Fruit fly (Drosophila melanogaster) whole organism, prepupa: ENCODE measurements around the gene CG7091.

Source experiments
- CG4318 ChIP-seq: fragments of 200-800 bp; sonication (Bioruptor generic); optimal IDR thresholded peaks from 3 replicates; lab custom pipeline; 2017; ENCODE audit warnings: missing biosample characterization, mild to moderate bottlenecking, missing genetic modification characterization
- CG6854 ChIP-seq: fragments of 200-800 bp; sonication (Bioruptor generic); optimal IDR thresholded peaks from 2 replicates; lab custom pipeline; 2017; ENCODE audit warnings: missing biosample characterization, mild to moderate bottlenecking, missing genetic modification characterization
- Smox ChIP-seq: fragments of 200-800 bp; sonication (Bioruptor generic); optimal IDR thresholded peaks from 3 replicates; lab custom pipeline; 2016; ENCODE audit warnings: missing biosample characterization, missing genetic modification characterization

DNA sequence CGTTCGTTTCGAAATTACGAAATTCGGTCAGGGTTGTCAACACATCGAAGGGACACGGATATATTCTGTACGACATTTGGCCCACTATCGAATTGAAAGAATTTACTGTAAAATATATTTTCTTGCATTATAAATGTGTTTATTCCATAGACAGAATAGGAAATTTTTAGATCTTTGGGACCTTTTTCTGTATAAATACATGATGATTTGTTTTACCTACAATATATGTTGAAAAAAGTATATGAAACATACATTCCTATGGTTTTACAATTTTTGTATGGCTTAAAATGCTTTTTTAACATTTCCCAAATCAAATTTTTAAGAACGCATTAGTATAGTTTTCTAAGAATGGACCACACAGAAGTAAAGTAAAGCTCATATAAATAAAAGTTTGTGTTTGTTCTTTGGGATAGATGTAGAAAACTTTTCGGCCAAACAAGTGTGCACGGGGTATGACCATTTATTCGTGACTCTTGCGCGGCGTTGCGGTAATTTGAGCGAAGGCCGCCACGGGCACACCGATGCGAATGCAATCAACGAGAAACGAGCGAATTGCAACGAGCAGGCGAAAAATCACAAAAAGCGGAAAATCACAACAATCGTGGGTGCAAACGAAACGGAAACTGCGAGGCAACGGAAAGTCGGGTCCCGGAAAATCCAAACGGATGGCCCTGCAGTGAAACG, 19.9 kb downstream of the CG7091 start, which contains the start of the genes CG17327, CG44194 and CG7518:
- TF ChIP-seq CG6854 (GFP tag; lab: Kevin White, UChicago) (no peak), Smox (no peak), CG4318 (no peak)
